Worm (Caenorhabditis elegans) whole organism, midembryonic: ENCODE data around the gene smrd-1.

ENCODE experiments used
- T22C8.4 ChIP-seq: fragments of 200-800 bp; sonication (Bioruptor generic); IDR thresholded peaks from 2 replicates; pipeline ENCODE4 v1.3.6; 2022; ENCODE audit warnings: missing genetic modification characterization, missing compliant biosample characterization
- cog-1 ChIP-seq: sonication (generic microtip); optimal IDR thresholded peaks from 2 replicates; lab custom pipeline; 2016; ENCODE audit warnings: missing genetic modification characterization, missing compliant biosample characterization
- flt-1 ChIP-seq: fragments of 200-800 bp; sonication (Bioruptor generic); IDR thresholded peaks from 2 replicates; pipeline ENCODE4 v1.3.6; 2022; ENCODE audit warnings: missing genetic modification characterization, missing compliant biosample characterization
- klf-2 ChIP-seq: fragments of 200-800 bp; sonication (Bioruptor generic); conservative IDR thresholded peaks from 2 replicates; pipeline ENCODE4 v1.3.6; 2022; ENCODE audit warnings: missing genetic modification reagents, missing genetic modification characterization, missing compliant biosample characterization
- med-1 ChIP-seq: sonication (generic microtip); optimal IDR thresholded peaks from 2 replicates; lab custom pipeline; 2017; ENCODE audit warnings: missing genetic modification characterization, mild to moderate bottlenecking, missing compliant biosample characterization, antibody characterized with exemption, missing genetic modification reagents; ENCODE audit not compliant: insufficient read depth
- ref-1 ChIP-seq: fragments of 200-800 bp; sonication (Bioruptor generic); conservative IDR thresholded peaks from 2 replicates; pipeline ENCODE4 v1.3.6; 2022; ENCODE audit warnings: missing genetic modification reagents, missing genetic modification characterization, missing compliant biosample characterization
- tab-1 ChIP-seq: fragments of 200-800 bp; sonication (Bioruptor generic); IDR thresholded peaks from 2 replicates; pipeline ENCODE4 v1.3.6; 2022; ENCODE audit warnings: missing genetic modification characterization, missing compliant biosample characterization
- ztf-23 ChIP-seq: fragments of 200-800 bp; sonication (Bioruptor generic); IDR thresholded peaks from 2 replicates; pipeline ENCODE4 v1.3.6; 2022; ENCODE audit warnings: missing genetic modification reagents, missing genetic modification characterization, missing compliant biosample characterization
- ztf-29 ChIP-seq: fragments of 200-800 bp; sonication (Bioruptor generic); IDR thresholded peaks from 2 replicates; pipeline ENCODE4 v1.3.6; 2022; ENCODE audit warnings: missing genetic modification reagents, missing genetic modification characterization, missing compliant biosample characterization

ce11 chrIII:10474945-10475344 is 39.2 kb upstream of the smrd-1 start, which contains the start of gene D2045.9:
- no peak for TF ChIP-seq klf-2 (GFP tag; lab: Robert Waterston, UW)
- no peak for TF ChIP-seq flt-1 (GFP tag; lab: Robert Waterston, UW)
- no peak for TF ChIP-seq T22C8.4 (GFP tag; lab: Robert Waterston, UW)
- TF ChIP-seq ztf-23 (GFP tag; lab: Robert Waterston, UW) = no peak
- TF ChIP-seq cog-1 = no peak
- no peak for TF ChIP-seq ref-1 (GFP tag; lab: Robert Waterston, UW)
- no peak for TF ChIP-seq ztf-29 (GFP tag; lab: Robert Waterston, UW)
- TF ChIP-seq med-1 = no peak
- TF ChIP-seq tab-1 (GFP tag; lab: Robert Waterston, UW) = no peak
